Fruit fly (Drosophila melanogaster): Measurements from ENCODE around the gene tctn.

The tctn gene

DNA sequence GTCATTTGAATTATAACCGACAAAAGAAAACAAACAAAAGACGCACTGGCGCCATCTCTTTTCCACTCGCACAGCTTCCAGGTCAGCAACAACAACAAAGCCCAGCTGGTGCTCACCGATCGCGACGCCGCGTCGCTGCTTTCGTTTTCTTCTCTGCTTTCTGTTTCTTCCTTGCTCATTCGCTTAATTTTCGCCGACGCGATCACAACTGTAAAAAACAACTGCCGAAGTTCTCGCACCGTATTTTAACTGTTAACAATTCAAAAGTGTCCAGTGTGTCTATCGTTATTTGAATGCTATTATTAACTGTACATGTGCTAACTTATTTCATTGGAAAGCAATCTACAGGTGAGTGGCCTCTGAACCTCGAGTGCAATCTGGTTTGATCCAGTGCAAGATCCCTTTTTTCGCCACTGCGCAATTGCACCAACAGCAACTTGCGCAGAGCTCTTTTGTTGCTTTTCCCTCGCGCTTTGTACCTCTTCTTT lies 30.2 kb downstream of the tctn start, which contains the start of gene stai:
TSS of gene stai (plus strand) at position 176 of the 488 bp plus-strand sequence.
- TF ChIP-seq EcR (GFP tag; optimal IDR thresholded peaks at IDR 0.05) (peak; percentile 87), CG15710 (tag; optimal IDR thresholded peaks at IDR 0.05) (peak; percentile 13), Pif1B (GFP tag; optimal IDR thresholded peaks at IDR 0.05) (peak; percentile 11), CG4496 (GFP tag; IDR thresholded peaks at IDR 0.05) (peak; percentile 57; the same call in 2 of the 3 replicates), fd96Ca (GFP tag; IDR thresholded peaks at IDR 0.05) (no peak), CG13204 (GFP tag; optimal IDR thresholded peaks at IDR 0.05) (peak; percentile 13), Pif1A (GFP tag; optimal IDR thresholded peaks at IDR 0.05) (peak; percentile 27), CG14655 (GFP tag; optimal IDR thresholded peaks at IDR 0.05) (no peak), Ets98B (GFP tag; IDR thresholded peaks at IDR 0.05) (peak; percentile 51; the same call in 1 of the 2 replicates), CG8301 (tag; optimal IDR thresholded peaks at IDR 0.05) (peak; percentile 35), CG12605 (GFP tag; IDR thresholded peaks at IDR 0.05) (peak; percentile 58; the same call in 1 of the 2 replicates), CG9948 (tag; optimal IDR thresholded peaks at IDR 0.05) (no peak), rn (GFP tag; IDR thresholded peaks at IDR 0.05) (no peak), CG34367 (tag; optimal IDR thresholded peaks at IDR 0.05) (peak; percentile 18)

DNA sequence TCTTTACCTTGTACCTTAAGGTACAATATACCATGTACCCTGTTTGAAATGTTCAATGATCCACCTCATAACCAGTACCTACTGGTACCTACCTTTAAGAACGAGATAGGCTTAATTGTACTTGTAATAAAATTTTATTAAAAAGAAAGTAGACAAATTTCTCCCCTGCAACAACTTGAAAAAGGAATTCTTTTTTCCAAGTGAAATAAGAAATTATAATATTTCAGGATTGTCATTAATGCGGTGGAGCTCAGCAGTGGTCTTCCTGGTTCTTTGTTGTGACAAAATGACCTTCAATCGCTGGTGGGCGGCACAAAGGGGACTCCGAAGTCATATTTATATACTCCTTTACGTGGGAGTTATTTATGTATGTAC lies 31.2 kb downstream of the tctn start:
- TF ChIP-seq EcR (GFP tag; optimal IDR thresholded peaks at IDR 0.05) (no peak), Ets98B (GFP tag; IDR thresholded peaks at IDR 0.05) (no peak), Pif1B (GFP tag; optimal IDR thresholded peaks at IDR 0.05) (no peak), rn (GFP tag; IDR thresholded peaks at IDR 0.05) (no peak), gl (tag; optimal IDR thresholded peaks at IDR 0.05) (no peak), CG8159 (tag; optimal IDR thresholded peaks at IDR 0.05) (no peak), CG32121 (GFP tag; IDR thresholded peaks at IDR 0.05) (no peak), fd96Ca (GFP tag; IDR thresholded peaks at IDR 0.05) (no peak), CG15710 (tag; optimal IDR thresholded peaks at IDR 0.05) (no peak), CG12605 (GFP tag; IDR thresholded peaks at IDR 0.05) (no peak), CG13204 (GFP tag; optimal IDR thresholded peaks at IDR 0.05) (no peak), CG9948 (tag; optimal IDR thresholded peaks at IDR 0.05) (no peak), Snoo (tag; optimal IDR thresholded peaks at IDR 0.05) (no peak), CG34367 (tag; optimal IDR thresholded peaks at IDR 0.05) (no peak), CG4496 (GFP tag; IDR thresholded peaks at IDR 0.05) (no peak), CG14655 (GFP tag; optimal IDR thresholded peaks at IDR 0.05) (no peak)

DNA sequence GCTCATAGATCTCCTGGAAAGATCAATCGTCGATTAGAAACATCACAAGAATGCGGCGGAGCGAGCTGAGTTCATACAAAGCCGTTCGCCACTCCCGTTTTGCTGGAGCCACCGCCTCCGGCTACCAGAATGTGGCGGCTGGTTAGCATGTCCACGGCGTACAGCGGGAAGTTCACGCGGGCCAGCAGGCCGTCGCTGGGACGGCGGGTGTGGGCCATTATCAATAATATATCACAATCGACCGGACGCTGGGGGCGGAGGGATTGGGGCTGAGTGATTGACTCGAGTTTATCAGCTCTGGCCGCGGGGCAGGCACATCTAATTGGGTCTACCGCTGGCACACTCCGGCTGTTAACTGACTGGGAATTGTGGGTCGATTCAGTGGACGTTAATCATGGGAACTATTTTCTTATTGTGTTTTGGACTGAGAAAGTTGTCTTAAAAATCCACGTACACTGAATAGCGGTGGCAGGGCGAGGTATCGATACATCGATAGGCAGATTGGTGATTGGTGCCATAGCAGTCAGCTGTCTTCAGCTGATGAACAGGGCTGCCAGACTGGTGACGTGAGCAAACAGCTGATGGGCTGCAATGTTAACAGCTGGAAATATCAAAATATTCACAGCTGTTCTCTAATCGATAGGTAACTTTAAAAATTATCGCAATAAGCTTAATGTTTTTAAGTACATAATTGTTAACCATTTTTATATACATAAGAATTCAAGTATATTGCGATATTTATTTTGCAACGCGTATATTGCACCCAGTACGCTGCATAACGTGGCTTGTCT lies 31.8 kb downstream of the tctn start, which contains the start of gene CG9175:
TSS of gene CG9175 (minus strand) at position 488 of the 791 bp plus-strand sequence.
- TF ChIP-seq CG12605 (GFP tag; IDR thresholded peaks at IDR 0.05) (no peak), Pif1A (GFP tag; optimal IDR thresholded peaks at IDR 0.05) (no peak), CG32121 (GFP tag; IDR thresholded peaks at IDR 0.05) (no peak), Pif1B (GFP tag; optimal IDR thresholded peaks at IDR 0.05) (no peak), gl (tag; optimal IDR thresholded peaks at IDR 0.05) (no peak), Ets98B (GFP tag; IDR thresholded peaks at IDR 0.05) (no peak)

DNA sequence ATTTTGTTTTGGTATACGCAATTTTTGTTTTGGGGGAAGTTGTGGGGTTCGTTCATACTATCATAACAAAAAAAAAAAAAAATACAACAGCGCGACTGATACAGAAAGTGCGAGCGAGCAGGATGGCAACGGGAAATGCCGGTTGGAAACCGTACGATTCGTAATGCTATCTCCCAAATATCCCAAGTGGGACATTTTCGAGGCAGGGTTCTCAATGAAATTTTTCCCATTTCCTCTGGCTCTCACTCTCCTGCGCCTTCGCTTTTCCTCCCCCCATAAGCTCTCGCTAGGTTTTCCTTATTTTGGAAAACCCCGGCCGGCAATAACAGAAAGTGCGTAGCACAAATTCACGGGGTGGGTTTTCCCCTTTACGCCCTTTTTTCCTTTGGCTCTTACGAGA lies 38.2 kb downstream of the tctn start:
- TF ChIP-seq CG8301 (tag; optimal IDR thresholded peaks at IDR 0.05) (no peak), CG9948 (tag; optimal IDR thresholded peaks at IDR 0.05) (no peak), D1 (tag; optimal IDR thresholded peaks at IDR 0.05) (no peak), gl (tag; optimal IDR thresholded peaks at IDR 0.05) (no peak), Pif1B (GFP tag; optimal IDR thresholded peaks at IDR 0.05) (no peak)

DNA sequence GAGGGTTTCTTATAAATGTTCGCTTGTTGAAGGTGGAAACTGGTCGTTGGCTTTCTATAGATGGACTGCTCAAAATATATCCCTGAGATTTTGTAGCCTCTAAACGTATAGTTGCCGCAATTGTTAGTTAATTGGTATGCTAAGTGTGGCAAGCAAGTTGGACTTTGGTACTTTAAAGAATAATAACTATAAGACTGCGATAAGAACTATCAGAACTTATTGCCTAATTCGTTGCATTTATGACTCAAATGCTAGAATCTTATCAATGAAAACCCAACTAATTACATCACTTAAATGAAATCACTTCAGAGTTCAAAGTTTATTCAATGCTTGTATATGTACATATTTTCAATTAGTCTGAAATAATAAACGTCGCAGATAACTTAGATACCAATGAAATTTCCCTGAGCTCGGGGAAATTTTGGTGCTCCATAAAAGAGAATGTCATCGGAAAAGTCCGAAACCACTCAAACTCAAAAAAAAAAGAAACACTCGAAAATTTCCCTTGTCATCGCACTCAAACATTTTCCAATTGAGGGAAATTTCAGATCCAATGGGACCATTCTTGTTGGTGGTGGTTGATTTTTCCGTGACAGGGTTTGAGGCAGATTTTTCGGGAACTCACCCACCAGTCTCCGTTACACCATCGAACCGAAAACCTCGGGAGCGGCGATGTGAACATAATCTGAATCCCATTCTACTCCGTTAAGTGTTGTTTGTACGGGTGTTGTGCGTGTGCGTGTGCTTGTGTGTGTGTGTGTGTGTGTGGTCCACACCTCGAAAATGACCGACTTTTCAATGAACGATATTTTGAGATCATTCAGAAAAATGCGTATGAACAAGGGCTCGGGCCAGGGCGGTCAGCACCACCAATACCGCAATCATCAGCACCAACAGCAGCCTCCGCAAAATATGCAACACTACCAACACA lies 39.4 kb downstream of the tctn start, which contains the start of gene CG45075:
TSS of gene CG45075 (plus strand) at position 627 of the 931 bp plus-strand sequence.
- TF ChIP-seq EcR (GFP tag; optimal IDR thresholded peaks at IDR 0.05) (no peak), CG32121 (GFP tag; IDR thresholded peaks at IDR 0.05) (no peak), CG12605 (GFP tag; IDR thresholded peaks at IDR 0.05) (no peak), CG13204 (GFP tag; optimal IDR thresholded peaks at IDR 0.05) (no peak), Pif1B (GFP tag; optimal IDR thresholded peaks at IDR 0.05) (no peak), CG8159 (tag; optimal IDR thresholded peaks at IDR 0.05) (no peak), CG4496 (GFP tag; IDR thresholded peaks at IDR 0.05) (no peak), Snoo (tag; optimal IDR thresholded peaks at IDR 0.05) (no peak), fd96Ca (GFP tag; IDR thresholded peaks at IDR 0.05) (no peak), CG8301 (tag; optimal IDR thresholded peaks at IDR 0.05) (no peak), CG10348 (GFP tag; IDR thresholded peaks at IDR 0.05) (no peak), CG9948 (tag; optimal IDR thresholded peaks at IDR 0.05) (no peak), gl (tag; optimal IDR thresholded peaks at IDR 0.05) (no peak), CG14655 (GFP tag; optimal IDR thresholded peaks at IDR 0.05) (no peak)

DNA sequence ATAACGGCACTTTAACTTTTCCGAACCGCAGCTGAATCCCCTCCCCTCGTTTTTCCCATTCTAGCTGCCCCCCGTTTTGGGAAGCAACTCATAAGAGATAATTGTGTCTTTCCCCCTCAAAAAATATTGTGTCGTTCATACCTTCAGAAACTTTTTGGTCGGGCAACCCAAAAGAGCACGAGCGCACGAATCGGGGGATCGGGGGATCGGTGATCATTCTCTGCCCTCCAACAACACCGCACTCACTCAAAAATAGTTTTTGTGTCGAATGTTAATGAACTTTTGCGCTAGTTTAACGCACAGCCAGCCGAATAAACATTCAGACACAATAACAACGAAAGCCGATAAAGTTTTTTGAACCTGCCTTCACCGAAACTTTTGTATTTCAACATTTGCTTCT lies 40.1 kb downstream of the tctn start:
- no peak for TF ChIP-seq rn (GFP tag; IDR thresholded peaks at IDR 0.05)
- TF ChIP-seq CG14655 (GFP tag; optimal IDR thresholded peaks at IDR 0.05) = no peak
- TF ChIP-seq CG4496 (GFP tag; IDR thresholded peaks at IDR 0.05) = no peak
